Worm (Caenorhabditis elegans) whole organism, L3 larva: ENCODE measurements around the gene F40G12.6.
"Not testable (repeated sequence)": the region's sequence is repeated elsewhere in the genome, so short reads cannot be mapped to it uniquely, and the experiment has no call there.

Source experiments
- R02D3.7 ChIP-seq: fragments of 150-350 bp; optimal IDR thresholded peaks from 2 replicates; lab custom pipeline; 2014; ENCODE audit warnings: missing biosample characterization, missing genetic modification characterization
- ZK546.5 ChIP-seq: sonication (generic microtip); optimal IDR thresholded peaks from 2 replicates; lab custom pipeline; 2017; ENCODE audit warnings: missing biosample characterization, missing genetic modification characterization
- aly-2 ChIP-seq: fragments of 150-350 bp; optimal IDR thresholded peaks from 2 replicates; lab custom pipeline; 2014; ENCODE audit warnings: missing biosample characterization, missing genetic modification characterization
- ceh-16 ChIP-seq: sonication (generic microtip); optimal IDR thresholded peaks from 2 replicates; lab custom pipeline; 2017; ENCODE audit warnings: missing biosample characterization, missing genetic modification characterization
- ceh-9 ChIP-seq: sonication (generic microtip); optimal IDR thresholded peaks from 2 replicates; lab custom pipeline; 2018; ENCODE audit warnings: missing biosample characterization, missing genetic modification characterization
- daf-12 ChIP-seq: fragments of 150-350 bp; optimal IDR thresholded peaks from 2 replicates; lab custom pipeline; 2014; ENCODE audit warnings: missing biosample characterization, missing genetic modification reagents, missing genetic modification characterization
- egl-27 ChIP-seq: sonication (generic microtip); optimal IDR thresholded peaks from 4 replicates; lab custom pipeline; 2017; ENCODE audit warnings: missing biosample characterization, missing genetic modification reagents, missing genetic modification characterization
- egl-5 ChIP-seq: fragments of 150-350 bp; optimal IDR thresholded peaks from 2 replicates; lab custom pipeline; 2017; ENCODE audit warnings: missing biosample characterization, missing genetic modification reagents, missing genetic modification characterization, inconsistent platforms
- elt-1 ChIP-seq: fragments of 150-350 bp; optimal IDR thresholded peaks from 2 replicates; lab custom pipeline; 2014; ENCODE audit warnings: missing biosample characterization, missing genetic modification characterization
- elt-2 ChIP-seq: sonication (generic microtip); optimal IDR thresholded peaks from 2 replicates; lab custom pipeline; 2016; ENCODE audit warnings: missing genetic modification reagents, mild to moderate bottlenecking, missing genetic modification characterization, missing compliant biosample characterization
- fkh-10 ChIP-seq: sonication (generic microtip); optimal IDR thresholded peaks from 2 replicates; lab custom pipeline; 2017; ENCODE audit warnings: missing biosample characterization, missing genetic modification reagents, missing genetic modification characterization
- fkh-2 ChIP-seq: fragments of 150-350 bp; optimal IDR thresholded peaks from 2 replicates; lab custom pipeline; 2014; ENCODE audit warnings: missing biosample characterization, missing genetic modification reagents, missing genetic modification characterization
- fos-1 ChIP-seq: fragments of 150-350 bp; optimal IDR thresholded peaks from 2 replicates; lab custom pipeline; 2014; ENCODE audit warnings: missing biosample characterization, missing genetic modification characterization
- jun-1 ChIP-seq: fragments of 150-350 bp; optimal IDR thresholded peaks from 2 replicates; lab custom pipeline; 2014; ENCODE audit warnings: missing biosample characterization, missing genetic modification reagents, missing genetic modification characterization
- lsy-12 ChIP-seq: sonication (generic microtip); optimal IDR thresholded peaks from 2 replicates; lab custom pipeline; 2016; ENCODE audit warnings: mild to moderate bottlenecking, missing genetic modification characterization, missing compliant biosample characterization
- mdl-1 ChIP-seq: fragments of 150-350 bp; optimal IDR thresholded peaks from 2 replicates; lab custom pipeline; 2014; ENCODE audit warnings: missing biosample characterization, missing genetic modification characterization
- nhr-11 ChIP-seq: fragments of 150-350 bp; optimal IDR thresholded peaks from 2 replicates; lab custom pipeline; 2014; ENCODE audit warnings: missing biosample characterization, missing genetic modification characterization
- nhr-237 ChIP-seq: fragments of 150-350 bp; optimal IDR thresholded peaks from 2 replicates; lab custom pipeline; 2014; ENCODE audit warnings: missing biosample characterization, missing genetic modification characterization
- nhr-25 ChIP-seq: sonication (generic microtip); optimal IDR thresholded peaks from 2 replicates; lab custom pipeline; 2017; ENCODE audit warnings: missing biosample characterization, missing genetic modification characterization
- nhr-76 ChIP-seq: fragments of 150-350 bp; sonication (generic microtip); optimal IDR thresholded peaks from 5 replicates; lab custom pipeline; 2014; ENCODE audit warnings: missing biosample characterization, missing genetic modification characterization
- pha-4 ChIP-seq: fragments of 150-350 bp; optimal IDR thresholded peaks from 2 replicates; lab custom pipeline; 2014; ENCODE audit warnings: missing biosample characterization, missing genetic modification reagents, missing genetic modification characterization
- pqm-1 ChIP-seq: fragments of 150-350 bp; optimal IDR thresholded peaks from 2 replicates; lab custom pipeline; 2017; ENCODE audit warnings: missing biosample characterization, missing genetic modification characterization, inconsistent platforms
- sea-2 ChIP-seq: fragments of 150-350 bp; sonication (generic microtip); optimal IDR thresholded peaks from 4 replicates; lab custom pipeline; 2014; ENCODE audit warnings: missing biosample characterization, missing genetic modification reagents, missing genetic modification characterization
- skn-1 ChIP-seq: fragments of 150-350 bp; optimal IDR thresholded peaks from 2 replicates; lab custom pipeline; 2014; ENCODE audit warnings: missing biosample characterization, missing genetic modification characterization
- tbx-2 ChIP-seq: sonication (generic microtip); optimal IDR thresholded peaks from 2 replicates; lab custom pipeline; 2016; ENCODE audit warnings: mild to moderate bottlenecking, missing genetic modification characterization, missing compliant biosample characterization
- unc-39 ChIP-seq: sonication (generic microtip); optimal IDR thresholded peaks from 4 replicates; lab custom pipeline; 2017; ENCODE audit warnings: missing biosample characterization, missing genetic modification characterization
- unc-62 ChIP-seq: fragments of 150-350 bp; sonication (generic microtip); optimal IDR thresholded peaks from 4 replicates; lab custom pipeline; 2014; ENCODE audit warnings: missing biosample characterization, missing genetic modification reagents, missing genetic modification characterization
- zag-1 ChIP-seq: fragments of 150-350 bp; optimal IDR thresholded peaks from 2 replicates; lab custom pipeline; 2014; ENCODE audit warnings: missing biosample characterization, missing genetic modification characterization
- ztf-11 ChIP-seq: fragments of 150-350 bp; optimal IDR thresholded peaks from 2 replicates; lab custom pipeline; 2014; ENCODE audit warnings: missing biosample characterization, missing genetic modification characterization
- ztf-4 ChIP-seq: fragments of 150-350 bp; optimal IDR thresholded peaks from 2 replicates; lab custom pipeline; 2014; ENCODE audit warnings: missing biosample characterization, missing genetic modification characterization

F40G12.6 gene

DNA sequence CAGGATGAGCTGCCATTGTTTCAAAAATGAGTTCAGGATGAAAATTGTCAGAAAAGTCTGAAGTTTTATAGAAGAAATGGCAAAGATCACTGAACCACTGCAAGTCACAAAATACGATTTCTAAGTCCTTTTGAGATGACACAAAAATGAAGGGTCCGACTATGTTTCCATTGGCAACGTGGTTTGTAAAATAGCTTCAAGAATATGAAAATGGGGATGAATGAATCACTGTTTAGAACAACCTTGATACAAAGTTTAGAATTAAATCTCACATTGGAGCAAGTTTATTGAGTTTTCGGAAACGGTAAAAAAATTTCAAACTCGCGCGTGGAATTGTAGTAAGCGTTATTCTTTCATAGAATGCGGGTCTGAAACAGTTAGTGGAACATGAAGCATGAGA, 38.2 kb upstream of the F40G12.6 start, which contains the start of gene ddn-3:
TSS of gene ddn-3 (minus strand) at position 101 of the 400 bp plus-strand sequence.
- TF ChIP-seq nhr-25 (no peak), fos-1 (no peak), elt-2 (tag; lab: Kevin White, UChicago) (no peak), fkh-10 (no peak)

DNA sequence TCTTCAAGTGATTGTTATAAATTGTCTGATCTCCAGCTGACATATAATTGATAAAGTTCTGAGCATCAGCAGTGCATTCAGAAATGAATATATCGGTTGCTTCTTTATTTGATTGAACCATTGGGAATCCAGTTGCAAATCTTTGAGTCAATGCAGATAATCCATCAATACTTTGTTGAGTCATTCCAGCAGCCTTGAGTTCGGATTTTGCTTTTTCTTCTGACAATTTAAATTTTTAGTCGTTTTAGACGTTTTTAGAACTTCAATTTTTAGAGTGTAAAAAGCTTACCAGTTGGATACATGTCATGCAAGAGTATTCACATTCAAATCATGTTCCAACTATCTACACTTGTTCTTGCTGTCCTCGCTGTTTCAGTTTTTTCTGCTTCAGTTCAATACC, 36.7 kb upstream of the F40G12.6 start, which contains the start of gene F14D7.14:
TSS of gene F14D7.14 (plus strand) at position 301 of the 400 bp plus-strand sequence.
- not testable (repeated sequence) for TF ChIP-seq elt-2, jun-1, ztf-4 (tag; lab: Kevin White, UChicago)

DNA sequence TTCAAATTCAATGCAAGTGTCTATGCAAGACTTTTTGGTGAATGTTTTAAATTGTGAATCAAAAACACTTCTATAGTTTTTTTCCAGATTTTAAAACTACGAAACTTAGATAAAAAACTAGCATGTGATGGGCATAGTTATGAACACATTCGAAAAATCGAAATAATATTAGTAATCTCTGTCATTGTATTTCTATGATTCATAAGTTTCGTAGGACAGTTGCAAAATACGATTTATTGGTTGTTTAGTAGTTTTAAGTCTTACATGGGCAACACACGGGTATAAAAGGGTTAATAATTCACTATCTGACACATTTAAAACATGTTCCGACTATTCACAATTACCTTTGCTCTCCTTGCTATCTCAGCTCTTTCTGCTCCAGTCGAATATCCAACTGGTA, 35.2 kb upstream of the F40G12.6 start, which contains the start of gene spig-5:
TSS of gene spig-5 (plus strand) at position 301 of the 400 bp plus-strand sequence.
- TF ChIP-seq fos-1; pqm-1 (tag; lab: Kevin White, UChicago); nhr-11 (tag; lab: Kevin White, UChicago): not testable (repeated sequence)

DNA sequence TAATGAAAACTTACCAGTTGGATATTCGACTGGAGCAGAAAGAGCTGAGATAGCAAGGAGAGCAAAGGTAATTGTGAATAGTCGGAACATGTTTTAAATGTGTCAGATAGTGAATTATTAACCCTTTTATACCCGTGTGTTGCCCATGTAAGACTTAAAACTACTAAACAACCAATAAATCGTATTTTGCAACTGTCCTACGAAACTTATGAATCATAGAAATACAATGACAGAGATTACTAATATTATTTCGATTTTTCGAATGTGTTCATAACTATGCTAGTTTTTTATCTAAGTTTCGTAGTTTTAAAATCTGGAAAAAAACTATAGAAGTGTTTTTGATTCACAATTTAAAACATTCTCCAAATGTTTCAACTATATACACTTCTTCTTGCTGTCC, 33.9 kb upstream of the F40G12.6 start, which contains the start of gene spig-4:
TSS of gene spig-4 (minus strand) at position 101 of the 400 bp plus-strand sequence.
- not testable (repeated sequence) for TF ChIP-seq tbx-2, egl-5, lsy-12 (tag; lab: Kevin White, UChicago)

DNA sequence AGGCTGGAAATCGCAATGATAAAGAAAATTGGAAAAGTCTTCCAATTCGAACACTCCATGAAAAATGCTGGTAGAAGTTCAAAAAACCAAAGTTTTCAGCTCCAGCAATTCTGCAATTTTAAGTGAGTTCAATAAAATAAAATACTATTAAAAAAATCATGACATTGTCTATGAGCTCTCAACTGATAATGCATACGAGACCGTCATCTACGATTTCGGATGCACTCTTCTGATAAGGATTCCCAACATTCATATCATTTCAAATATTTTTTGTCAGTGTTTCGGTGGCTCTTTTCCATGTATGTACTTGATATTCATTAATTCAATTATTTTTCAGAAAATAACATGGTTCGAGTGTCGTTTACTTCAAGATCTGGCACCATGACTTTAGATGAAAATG, 28.2 kb upstream of the F40G12.6 start, which contains the start of gene F14D7.6:
TSS of gene F14D7.6 (plus strand) at position 338 of the 400 bp plus-strand sequence.
- no peak for TF ChIP-seq nhr-237 (tag; lab: Kevin White, UChicago)
- TF ChIP-seq elt-2 (tag; lab: Kevin White, UChicago) = peak; percentile 59
- TF ChIP-seq pqm-1 (tag; lab: Kevin White, UChicago) = peak; percentile 33

DNA sequence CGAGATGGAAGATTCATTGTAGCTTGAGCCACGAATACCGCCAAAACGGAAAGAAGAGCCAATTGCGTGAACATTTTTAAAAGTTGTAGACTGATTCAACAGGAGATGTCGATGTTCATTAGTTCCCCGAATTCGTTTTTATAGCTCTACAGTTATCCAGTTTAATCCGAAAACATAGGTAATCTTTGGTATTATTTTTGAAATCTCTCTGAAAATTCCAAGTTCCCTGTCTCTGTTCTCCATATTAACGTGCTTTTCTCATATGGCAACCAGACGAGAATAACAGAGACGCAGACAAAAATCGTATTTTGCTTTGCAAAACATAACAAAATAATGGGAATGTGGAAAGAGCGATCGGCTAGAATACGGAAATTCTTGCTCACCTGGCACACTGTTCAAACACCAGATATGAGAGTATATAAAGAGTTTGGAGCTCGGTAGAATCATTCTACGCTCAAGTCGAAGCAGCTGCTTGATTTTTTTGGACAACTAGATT, 26.7 kb upstream of the F40G12.6 start, which contains the start of the genes spig-3 and F14D7.12:
TSS of gene spig-3 (minus strand) at position 101 of the 496 bp plus-strand sequence.
TSS of gene F14D7.12 (plus strand) at position 446 of the 496 bp plus-strand sequence.
- TF ChIP-seq mdl-1 (no peak), ceh-9 (tag; lab: Kevin White, UChicago) (no peak), ZK546.5 (tag; lab: Kevin White, UChicago) (no peak), pqm-1 (tag; lab: Kevin White, UChicago) (no peak), daf-12 (tag; lab: Kevin White, UChicago) (no peak), egl-5 (tag; lab: Kevin White, UChicago) (no peak), lsy-12 (tag; lab: Kevin White, UChicago) (no peak), pha-4 (tag; lab: Kevin White, UChicago) (no peak), elt-1 (tag; lab: Kevin White, UChicago) (no peak), aly-2 (no peak), fkh-10 (no peak), nhr-76 (no peak), zag-1 (tag; lab: Kevin White, UChicago) (no peak), sea-2 (GFP tag; lab: Kevin White, UChicago) (no peak)
- TF ChIP-seq, all 47 proteins: peak for 0

DNA sequence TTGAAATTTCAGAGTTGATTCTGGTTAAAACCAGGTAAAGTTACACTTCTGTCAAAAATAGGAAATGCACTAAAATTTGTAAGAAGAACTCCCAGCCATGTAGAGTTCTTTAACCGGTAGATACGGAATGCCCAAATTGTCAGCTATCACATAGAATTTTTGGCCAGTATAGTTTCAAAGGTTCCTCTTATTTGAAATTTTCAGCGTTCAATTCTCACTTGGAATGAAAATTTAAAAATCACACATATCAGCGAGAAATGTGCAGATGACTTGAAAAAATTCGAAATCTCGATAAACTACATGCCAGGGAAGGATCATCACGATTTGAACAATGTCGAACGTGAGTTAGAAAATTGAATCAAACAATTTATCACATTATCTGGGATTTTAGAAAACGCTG, 23.6 kb upstream of the F40G12.6 start, which contains the start of gene F14D7.3:
TSS of gene F14D7.3 (plus strand) at position 301 of the 400 bp plus-strand sequence.
- TF ChIP-seq fkh-2 (tag; lab: Kevin White, UChicago) (no peak), unc-39 (tag; lab: Kevin White, UChicago) (no peak), ztf-11 (tag; lab: Kevin White, UChicago) (no peak), egl-5 (tag; lab: Kevin White, UChicago) (no peak), R02D3.7 (tag; lab: Kevin White, UChicago) (no peak), egl-27 (no peak), daf-12 (tag; lab: Kevin White, UChicago) (no peak), ceh-16 (no peak), fos-1 (no peak), skn-1 (tag; lab: Kevin White, UChicago) (no peak), ZK546.5 (tag; lab: Kevin White, UChicago) (no peak), unc-62 (GFP tag; lab: Kevin White, UChicago) (no peak)
